Worm (Caenorhabditis elegans): Measurements from ENCODE around the gene F14H12.7.

DNA sequence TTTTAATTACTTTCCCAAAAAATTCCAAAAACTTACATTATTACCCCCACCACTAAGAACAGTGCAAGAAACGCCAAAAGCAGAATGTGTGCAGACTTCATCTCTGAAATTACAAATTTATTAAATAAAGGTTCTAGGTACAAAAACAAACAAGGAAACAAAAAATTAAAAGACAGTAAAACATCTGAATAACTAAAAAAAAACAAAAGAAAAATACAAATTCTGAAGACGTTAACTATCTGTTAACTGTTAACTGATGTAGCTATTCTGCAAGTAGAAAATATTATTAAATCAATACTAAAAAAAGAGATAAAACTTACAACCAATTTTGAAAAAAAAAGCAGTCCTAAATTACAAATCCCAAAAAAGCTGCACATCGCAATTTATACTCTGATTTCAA, 9.0 kb upstream of the F14H12.7 start, which contains the start of gene R160.13:
- TF ChIP-seq hmg-4 (GFP tag; optimal IDR thresholded peaks at IDR 0.05) (no peak), sea-1 (GFP tag; conservative IDR thresholded peaks at IDR 0.05) (no peak), ceh-13 (GFP tag; optimal IDR thresholded peaks at IDR 0.05) (no peak), hnd-1 (tag; optimal IDR thresholded peaks at IDR 0.05) (no peak), ama-1 (optimal IDR thresholded peaks at IDR 0.05) (no peak)

Data from whole organism, early embryonic.